Worm (Caenorhabditis elegans): Measurements from ENCODE around the gene F54D5.3.

ce11 chrII:11577397-11577796 is 5.8 kb downstream of the F54D5.3 start, which contains the start of gene pcs-1:
- TF ChIP-seq him-1 (tag; optimal IDR thresholded peaks at IDR 0.05) = no peak
- no peak for TF ChIP-seq W03F9.2 (tag; optimal IDR thresholded peaks at IDR 0.05)

Measured in whole organism, L4/young adult.